Fruit fly (Drosophila melanogaster): Measurements from ENCODE around the gene Naa40.

DNA sequence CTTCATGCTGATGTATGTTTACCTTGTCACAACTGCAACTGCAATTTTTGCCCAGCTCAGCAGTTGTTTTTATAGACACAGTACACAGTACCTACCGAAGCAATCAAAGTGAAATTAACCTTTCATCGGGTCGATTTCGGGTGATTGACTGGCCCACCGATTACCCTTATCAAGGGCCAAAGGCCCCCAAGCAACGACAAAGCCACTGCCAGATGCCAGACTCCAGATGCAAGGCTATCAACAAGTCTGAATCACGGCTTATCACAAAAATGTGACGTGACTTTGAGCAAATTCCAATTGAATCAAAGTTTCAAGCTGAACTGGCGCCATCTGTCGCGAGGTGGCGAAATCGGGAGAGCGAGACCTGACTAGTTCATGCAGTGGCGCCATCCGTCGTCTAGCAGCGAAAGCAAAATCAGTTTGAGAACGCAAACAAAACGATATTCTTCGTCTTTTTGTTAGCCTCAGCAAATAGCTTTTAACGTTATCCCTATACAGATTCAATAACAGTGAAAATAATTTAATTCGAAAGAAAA, 7.9 kb downstream of the Naa40 start, which contains the start of gene Obp99b:
- TF ChIP-seq pan (optimal IDR thresholded peaks at IDR 0.05), result no peak
- TF ChIP-seq jim (GFP tag; optimal IDR thresholded peaks at IDR 0.05), result no peak
- no peak for TF ChIP-seq sv (GFP tag; optimal IDR thresholded peaks at IDR 0.05)
- TF ChIP-seq lola (GFP tag; optimal IDR thresholded peaks at IDR 0.05), result no peak
- TF ChIP-seq Hr83 (GFP tag; optimal IDR thresholded peaks at IDR 0.05; ENCODE audit: poor library complexity, severe bottlenecking), result no peak

Data from whole organism, wandering third instar larva.